Fruit fly (Drosophila melanogaster) whole organism, prepupa: ENCODE results near the gene CG34169.

Experiments
- Blimp-1 ChIP-seq: fragments of 200-800 bp; sonication (Bioruptor generic); optimal IDR thresholded peaks from 3 replicates; lab custom pipeline; 2017; ENCODE audit warnings: missing biosample characterization, missing genetic modification characterization, mild to moderate bottlenecking, moderate library complexity, missing genetic modification reagents
- CG10669 ChIP-seq: fragments of 200-800 bp; sonication (Bioruptor generic); optimal IDR thresholded peaks from 3 replicates; lab custom pipeline; 2018; ENCODE audit warnings: missing biosample characterization, mild to moderate bottlenecking, missing genetic modification characterization, moderate library complexity
- CG11762 ChIP-seq: fragments of 200-800 bp; sonication (Bioruptor generic); optimal IDR thresholded peaks from 3 replicates; lab custom pipeline; 2016; ENCODE audit warnings: missing biosample characterization, missing genetic modification characterization; ENCODE audit not compliant: insufficient read depth
- CG11902 ChIP-seq: fragments of 200-800 bp; sonication (Bioruptor generic); optimal IDR thresholded peaks from 3 replicates; lab custom pipeline; 2016; ENCODE audit warnings: missing biosample characterization, missing genetic modification characterization
- CG1621 ChIP-seq: fragments of 200-800 bp; sonication (Bioruptor generic); optimal IDR thresholded peaks from 3 replicates; lab custom pipeline; 2018; ENCODE audit warnings: missing biosample characterization, mild to moderate bottlenecking, missing genetic modification characterization
- CG32006 ChIP-seq: fragments of 200-800 bp; sonication (Bioruptor generic); optimal IDR thresholded peaks from 3 replicates; lab custom pipeline; 2017; ENCODE audit warnings: missing biosample characterization, mild to moderate bottlenecking, missing genetic modification characterization
- CG34406 ChIP-seq: fragments of 200-800 bp; sonication (Bioruptor generic); optimal IDR thresholded peaks from 3 replicates; lab custom pipeline; 2016; ENCODE audit warnings: missing biosample characterization, missing genetic modification characterization
- CG3919 ChIP-seq: fragments of 200-800 bp; sonication (Bioruptor generic); optimal IDR thresholded peaks from 3 replicates; lab custom pipeline; 2016; ENCODE audit warnings: missing biosample characterization, missing genetic modification characterization
- CG6163 ChIP-seq: fragments of 200-800 bp; sonication (Bioruptor generic); IDR thresholded peaks from 3 replicates; pipeline ENCODE4 v1.3.6; 2022; ENCODE audit warnings: missing biosample characterization, missing genetic modification characterization
- CG6276 ChIP-seq: fragments of 200-800 bp; sonication (Bioruptor generic); optimal IDR thresholded peaks from 2 replicates; lab custom pipeline; 2017; ENCODE audit warnings: missing biosample characterization, mild to moderate bottlenecking, missing genetic modification characterization
- CG6792 ChIP-seq: fragments of 200-800 bp; sonication (Bioruptor generic); optimal IDR thresholded peaks from 3 replicates; lab custom pipeline; 2016; ENCODE audit warnings: missing biosample characterization, missing genetic modification characterization
- CG6854 ChIP-seq: fragments of 200-800 bp; sonication (Bioruptor generic); optimal IDR thresholded peaks from 2 replicates; lab custom pipeline; 2017; ENCODE audit warnings: missing biosample characterization, mild to moderate bottlenecking, missing genetic modification characterization
- CG7368 ChIP-seq: fragments of 200-800 bp; sonication (Bioruptor generic); optimal IDR thresholded peaks from 3 replicates; lab custom pipeline; 2016; ENCODE audit warnings: missing biosample characterization, missing genetic modification characterization
- CG8319 ChIP-seq: fragments of 200-800 bp; sonication (Bioruptor generic); optimal IDR thresholded peaks from 3 replicates; lab custom pipeline; 2016; ENCODE audit warnings: missing biosample characterization, missing genetic modification characterization
- CG8632 ChIP-seq: fragments of 200-800 bp; sonication (Bioruptor generic); optimal IDR thresholded peaks from 3 replicates; lab custom pipeline; 2016; ENCODE audit warnings: missing biosample characterization, missing genetic modification characterization
- CG9139 ChIP-seq: fragments of 200-800 bp; sonication (Bioruptor generic); optimal IDR thresholded peaks from 3 replicates; lab custom pipeline; 2017; ENCODE audit warnings: missing biosample characterization, mild to moderate bottlenecking, missing genetic modification characterization
- Eip75B ChIP-seq: fragments of 200-800 bp; sonication (Bioruptor generic); optimal IDR thresholded peaks from 3 replicates; lab custom pipeline; 2016; ENCODE audit warnings: missing biosample characterization, missing genetic modification characterization
- Eip78C ChIP-seq: fragments of 200-800 bp; sonication (Bioruptor generic); peaks from one replicate; lab custom pipeline; 2016; ENCODE audit warnings: missing biosample characterization, missing genetic modification characterization
- Eip93F ChIP-seq: fragments of 200-800 bp; sonication (Bioruptor generic); optimal IDR thresholded peaks from 2 replicates; lab custom pipeline; 2016; ENCODE audit warnings: missing biosample characterization, mild to moderate bottlenecking, missing genetic modification characterization
- Ets21C ChIP-seq: fragments of 200-800 bp; sonication (Bioruptor generic); optimal IDR thresholded peaks from 3 replicates; lab custom pipeline; 2016; ENCODE audit warnings: missing biosample characterization, missing genetic modification characterization
- Ets96B ChIP-seq: fragments of 200-800 bp; optimal IDR thresholded peaks from 2 replicates; lab custom pipeline; 2019; ENCODE audit warnings: missing biosample characterization, mild to moderate bottlenecking, missing genetic modification characterization, moderate library complexity
- Hr38 ChIP-seq: sonication (Bioruptor generic); optimal IDR thresholded peaks from 2 replicates; lab custom pipeline; 2016; ENCODE audit warnings: missing biosample characterization, missing genetic modification characterization
- Hr39 ChIP-seq: fragments of 200-800 bp; sonication (Bioruptor generic); optimal IDR thresholded peaks from 2 replicates; lab custom pipeline; 2016; ENCODE audit warnings: missing biosample characterization, missing genetic modification characterization
- Hr4 ChIP-seq: fragments of 200-800 bp; sonication (Bioruptor generic); optimal IDR thresholded peaks from 3 replicates; lab custom pipeline; 2016; ENCODE audit warnings: missing biosample characterization, missing genetic modification characterization
- Met ChIP-seq: fragments of 200-800 bp; sonication (Bioruptor generic); optimal IDR thresholded peaks from 3 replicates; lab custom pipeline; 2016; ENCODE audit warnings: missing biosample characterization, missing genetic modification characterization
- Smox ChIP-seq: fragments of 200-800 bp; sonication (Bioruptor generic); optimal IDR thresholded peaks from 3 replicates; lab custom pipeline; 2016; ENCODE audit warnings: missing biosample characterization, missing genetic modification characterization
- Sox15 ChIP-seq: fragments of 200-800 bp; sonication (Bioruptor generic); optimal IDR thresholded peaks from 3 replicates; lab custom pipeline; 2016; ENCODE audit warnings: missing biosample characterization, missing genetic modification characterization
- cyc ChIP-seq: fragments of 200-800 bp; sonication (Bioruptor generic); optimal IDR thresholded peaks from 3 replicates; lab custom pipeline; 2016; ENCODE audit warnings: missing biosample characterization, missing genetic modification characterization
- dac ChIP-seq: fragments of 200-800 bp; sonication (Bioruptor generic); optimal IDR thresholded peaks from 2 replicates; lab custom pipeline; 2017; ENCODE audit warnings: missing biosample characterization, mild to moderate bottlenecking, missing genetic modification characterization
- fd85E ChIP-seq: fragments of 200-800 bp; sonication (Bioruptor generic); optimal IDR thresholded peaks from 3 replicates; lab custom pipeline; 2016; ENCODE audit warnings: missing biosample characterization, missing genetic modification characterization
- lz ChIP-seq: fragments of 200-800 bp; sonication (Bioruptor generic); optimal IDR thresholded peaks from 3 replicates; lab custom pipeline; 2016; ENCODE audit warnings: missing biosample characterization, missing genetic modification characterization
- pdm3 ChIP-seq: fragments of 200-800 bp; sonication (Bioruptor generic); optimal IDR thresholded peaks from 3 replicates; lab custom pipeline; 2016; ENCODE audit warnings: missing biosample characterization, missing genetic modification characterization
- salr ChIP-seq, 2 experiments: fragments of 200-800 bp; sonication (Bioruptor generic); optimal IDR thresholded peaks; 3 replicates each; lab custom pipeline; 2016 to 2018; ENCODE audit warnings: missing biosample characterization in 2 of 2, missing genetic modification characterization in 2 of 2, mild to moderate bottlenecking in 1 of 2
- ss ChIP-seq, 2 experiments: fragments of 200-800 bp; sonication (Bioruptor generic); optimal IDR thresholded peaks; 2 replicates in 1 of 2; 3 replicates in 1 of 2; lab custom pipeline; 2017 to 2018; ENCODE audit warnings: mild to moderate bottlenecking in 2 of 2, missing biosample characterization in 2 of 2, missing genetic modification characterization in 2 of 2, moderate library complexity in 1 of 2
- svp ChIP-seq: fragments of 200-800 bp; sonication (Bioruptor generic); peaks from one replicate; lab custom pipeline; 2016; ENCODE audit warnings: missing biosample characterization, missing genetic modification characterization
- topi ChIP-seq: fragments of 200-800 bp; sonication (Bioruptor generic); optimal IDR thresholded peaks from 3 replicates; lab custom pipeline; 2016; ENCODE audit warnings: missing biosample characterization, missing genetic modification characterization

The CG34169 gene

dm6 chr2L:17173181-17173580 is at the start of gene CG34169:
Gene CG34169, plus strand, starts transcription at chr2L:17173481.
- no peak for TF ChIP-seq CG3919 (GFP tag; lab: Kevin White, UChicago)
- no peak for TF ChIP-seq Ets96B (tag; lab: Kevin White, UChicago)
- TF ChIP-seq Eip78C (GFP tag; lab: Kevin White, UChicago) = no peak
- TF ChIP-seq ss (GFP tag; optimal IDR thresholded peaks at IDR 0.05; lab: Kevin White, UChicago) = no peak
- no peak for TF ChIP-seq Smox
- TF ChIP-seq Ets21C = no peak
- no peak for TF ChIP-seq Hr38
- no peak for TF ChIP-seq CG6854 (GFP tag; lab: Kevin White, UChicago)

dm6 chr2L:17125861-17126260 is 47.4 kb upstream of the CG34169 start, which contains the start of gene CG31784:
Gene CG31784, minus strand, starts transcription at chr2L:17125961.
- TF ChIP-seq CG34406 (GFP tag; lab: Kevin White, UChicago) (no peak), CG10669 (GFP tag; lab: Kevin White, UChicago) (no peak), CG6163 (GFP tag; lab: Robert Waterston, UW) (no peak), salr (GFP tag; optimal IDR thresholded peaks at IDR 0.05; lab: Kevin White, UChicago) (no peak), lz (GFP tag; lab: Kevin White, UChicago) (no peak), Hr38 (no peak), CG3919 (GFP tag; lab: Kevin White, UChicago) (no peak), CG6792 (GFP tag; lab: Kevin White, UChicago) (no peak), CG8319 (no peak), Met (GFP tag; lab: Kevin White, UChicago) (no peak), Eip93F (GFP tag; lab: Kevin White, UChicago) (no peak)

dm6 chr2L:17130795-17131194 is 42.5 kb upstream of the CG34169 start, which contains the start of the genes CG34106 and beat-IIIa:
Gene CG34106, plus strand, starts transcription at chr2L:17131024.
Gene beat-IIIa, plus strand, starts transcription at chr2L:17131024.
- TF ChIP-seq svp (GFP tag; lab: Kevin White, UChicago) = peak; percentile 38
- TF ChIP-seq CG6276 (GFP tag; lab: Kevin White, UChicago) = peak; percentile 64
- TF ChIP-seq CG1621 = no peak

- TF ChIP-seq Hr39 (GFP tag; lab: Kevin White, UChicago) = no peak
- TF ChIP-seq svp (GFP tag; lab: Kevin White, UChicago) = peak; percentile 32
- TF ChIP-seq CG8319 = no peak
- TF ChIP-seq dac (GFP tag; lab: Kevin White, UChicago) = no peak
Observed at dm6 chr2L:17159641-17160040, 13.6 kb upstream of the CG34169 start.

- TF ChIP-seq Sox15 (GFP tag; lab: Kevin White, UChicago) (no peak), CG32006 (GFP tag; lab: Kevin White, UChicago) (no peak), Blimp-1 (GFP tag; lab: Kevin White, UChicago) (no peak), pdm3 (GFP tag; lab: Kevin White, UChicago) (no peak), topi (GFP tag; lab: Kevin White, UChicago) (no peak), CG11902 (GFP tag; lab: Kevin White, UChicago) (no peak), Eip75B (GFP tag; lab: Kevin White, UChicago) (no peak), Eip93F (GFP tag; lab: Kevin White, UChicago) (no peak), CG8632 (GFP tag; lab: Kevin White, UChicago) (no peak), Hr4 (no peak), cyc (GFP tag; lab: Kevin White, UChicago) (no peak), lz (GFP tag; lab: Kevin White, UChicago) (no peak), svp (GFP tag; lab: Kevin White, UChicago) (no peak), CG7368 (GFP tag; lab: Kevin White, UChicago) (no peak), Hr39 (GFP tag; lab: Kevin White, UChicago) (no peak), CG11762 (no peak), CG6276 (GFP tag; lab: Kevin White, UChicago) (no peak), CG9139 (no peak), CG1621 (no peak), fd85E (GFP tag; lab: Kevin White, UChicago) (no peak)
Observed at dm6 chr2L:17163344-17163743, 9.9 kb upstream of the CG34169 start.
